Fruit fly (Drosophila melanogaster): Measurements from ENCODE around the gene CG9915.

The CG9915 gene

DNA sequence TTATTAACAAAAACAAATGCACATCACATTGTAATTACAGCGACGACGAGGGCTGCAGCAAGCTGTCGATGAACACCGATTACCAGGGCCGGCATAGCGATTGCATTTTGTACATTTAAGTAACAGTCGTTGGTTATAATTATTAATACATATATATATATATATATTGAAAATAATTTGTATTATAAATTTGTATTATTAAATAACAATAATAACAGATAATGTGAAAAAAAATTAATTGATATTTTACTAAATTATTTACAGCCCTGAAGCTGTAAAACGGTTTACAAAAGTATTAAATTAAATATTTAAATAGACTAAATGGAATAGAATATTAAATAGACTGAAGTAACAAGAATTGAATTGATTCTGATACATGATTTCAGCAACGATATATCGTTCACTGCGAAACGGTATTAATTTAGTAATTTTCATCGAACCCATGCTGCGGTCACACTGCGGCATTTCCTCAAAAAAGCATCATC, 37.0 kb downstream of the CG9915 start, which contains the start of the genes kat80 and Prosalpha4 (continued):
- TF ChIP-seq CG12391 (tag; optimal IDR thresholded peaks at IDR 0.05) (peak; percentile 65), CG10979 (tag; optimal IDR thresholded peaks at IDR 0.05) (peak; percentile 8), CG10147 (GFP tag; optimal IDR thresholded peaks at IDR 0.05) (peak; percentile 35), lbe (GFP tag; optimal IDR thresholded peaks at IDR 0.05) (no peak), dati (GFP tag; IDR thresholded peaks at IDR 0.05) (no peak), chm (GFP tag; IDR thresholded peaks at IDR 0.05) (no peak), Drgx (GFP tag; IDR thresholded peaks at IDR 0.05) (no peak), sima (GFP tag; optimal IDR thresholded peaks at IDR 0.05) (no peak), Ets97D (GFP tag; optimal IDR thresholded peaks at IDR 0.05) (peak; percentile 11), corto (GFP tag; optimal IDR thresholded peaks at IDR 0.05) (no peak), CG31365 (tag; optimal IDR thresholded peaks at IDR 0.05) (no peak), CG4854 (GFP tag; optimal IDR thresholded peaks at IDR 0.05) (no peak), CG11398 (GFP tag; optimal IDR thresholded peaks at IDR 0.05) (no peak), CG8290 (GFP tag; optimal IDR thresholded peaks at IDR 0.05) (peak; percentile 75), CG8290 (tag; optimal IDR thresholded peaks at IDR 0.05) (no peak), ac (GFP tag; optimal IDR thresholded peaks at IDR 0.05) (no peak), peb (GFP tag; IDR thresholded peaks at IDR 0.05) (no peak), fd64A (GFP tag; optimal IDR thresholded peaks at IDR 0.05) (no peak), jing (GFP tag; optimal IDR thresholded peaks at IDR 0.05) (no peak), sd (tag; optimal IDR thresholded peaks at IDR 0.05) (peak; percentile 37), knrl (GFP tag; IDR thresholded peaks at IDR 0.05; ENCODE audit: partially characterized antibody) (peak; percentile 74; the same call in 2 of the 3 replicates), CG6765 (GFP tag; optimal IDR thresholded peaks at IDR 0.05) (no peak), caup (GFP tag; optimal IDR thresholded peaks at IDR 0.05; ENCODE audit: severe bottlenecking) (peak; percentile 20), chn (GFP tag; optimal IDR thresholded peaks at IDR 0.05) (no peak), ATbp (GFP tag; optimal IDR thresholded peaks at IDR 0.05) (no peak), CG8924 (tag; optimal IDR thresholded peaks at IDR 0.05) (peak; percentile 73), ato (GFP tag; IDR thresholded peaks at IDR 0.05; ENCODE audit: partially characterized antibody) (no peak), Hey (tag; optimal IDR thresholded peaks at IDR 0.05) (no peak), so (GFP tag; IDR thresholded peaks at IDR 0.05) (no peak), Atf6 (GFP tag; IDR thresholded peaks at IDR 0.05) (no peak), sna (GFP tag; IDR thresholded peaks at IDR 0.05; ENCODE audit: partially characterized antibody) (no peak), oc (tag; optimal IDR thresholded peaks at IDR 0.05) (no peak), CG7987 (GFP tag; optimal IDR thresholded peaks at IDR 0.05) (no peak), CG11560 (tag; IDR thresholded peaks at IDR 0.05) (no peak), CG10654 (GFP tag; optimal IDR thresholded peaks at IDR 0.05) (peak; percentile 1), CG15514 (GFP tag; optimal IDR thresholded peaks at IDR 0.05) (peak; percentile 58), CG7928 (GFP tag; optimal IDR thresholded peaks at IDR 0.05) (peak; percentile 96), CG14965 (GFP tag; optimal IDR thresholded peaks at IDR 0.05; ENCODE audit: borderline replicate concordance) (no peak), CG12236 (GFP tag; optimal IDR thresholded peaks at IDR 0.05) (no peak), CG17612 (GFP tag; IDR thresholded peaks at IDR 0.05) (no peak), CG33213 (GFP tag; optimal IDR thresholded peaks at IDR 0.05) (no peak), emc (GFP tag; optimal IDR thresholded peaks at IDR 0.05) (no peak), mld (GFP tag; IDR thresholded peaks at IDR 0.05; ENCODE audit: partially characterized antibody) (no peak), lola (GFP tag; optimal IDR thresholded peaks at IDR 0.05) (peak in 1 of 3 experiments; percentile 33), CG5953 (GFP tag; IDR thresholded peaks at IDR 0.05) (no peak), CG8388 (GFP tag; optimal IDR thresholded peaks at IDR 0.05) (peak; percentile 0), Poxn (GFP tag; IDR thresholded peaks at IDR 0.05) (no peak), ab (GFP tag; optimal IDR thresholded peaks at IDR 0.05) (no peak), CG7839 (tag; optimal IDR thresholded peaks at IDR 0.05) (peak; percentile 45), inv (GFP tag; IDR thresholded peaks at IDR 0.05; ENCODE audit: partially characterized antibody) (peak; percentile 44; the same call in 1 of the 2 replicates)

Data from whole organism, embryonic.